Worm (Caenorhabditis elegans): ENCODE results near the gene F16B12.6.

- TF ChIP-seq ama-1 (optimal IDR thresholded peaks at IDR 0.05), result no peak
- no peak for TF ChIP-seq zag-1 (tag; optimal IDR thresholded peaks at IDR 0.05)
- no peak for TF ChIP-seq nhr-77 (tag; optimal IDR thresholded peaks at IDR 0.05)
- TF ChIP-seq aly-2 (tag; optimal IDR thresholded peaks at IDR 0.05), result no peak
- no peak for TF ChIP-seq unc-62 (GFP tag; optimal IDR thresholded peaks at IDR 0.05)
- no peak for TF ChIP-seq snpc-4 (tag; optimal IDR thresholded peaks at IDR 0.05)
- TF ChIP-seq nhr-23 (tag; optimal IDR thresholded peaks at IDR 0.05), result no peak
- no peak for TF ChIP-seq ztf-11 (tag; optimal IDR thresholded peaks at IDR 0.05)
- TF ChIP-seq mdl-1 (tag; optimal IDR thresholded peaks at IDR 0.05), result no peak
- no peak for TF ChIP-seq unc-55 (GFP tag; optimal IDR thresholded peaks at IDR 0.05)
Observed at ce11 chrX:14098618-14099118, 3.4 kb upstream of the F16B12.6 start, which contains the start of gene F16B12.4.

Data from whole organism, L2 larva.